Worm (Caenorhabditis elegans): ENCODE results near the gene K01D12.9.

ce11 chrV:12418292-12418691 lies 13.8 kb upstream of the K01D12.9 start, which contains the start of gene C54D10.3:
- no peak for TF ChIP-seq lin-13 (GFP tag; optimal IDR thresholded peaks at IDR 0.05)
- TF ChIP-seq unc-62 (GFP tag; optimal IDR thresholded peaks at IDR 0.05), result no peak
- TF ChIP-seq nhr-90 (tag; optimal IDR thresholded peaks at IDR 0.05; ENCODE audit: poor library complexity), result no peak
- no peak for TF ChIP-seq lsy-2 (tag; optimal IDR thresholded peaks at IDR 0.05)
- TF ChIP-seq C34B4.2 (tag; optimal IDR thresholded peaks at IDR 0.05), result no peak
- TF ChIP-seq aly-2 (tag; optimal IDR thresholded peaks at IDR 0.05), result no peak
- TF ChIP-seq ztf-4 (tag; optimal IDR thresholded peaks at IDR 0.05), result no peak
- no peak for TF ChIP-seq ama-1 (optimal IDR thresholded peaks at IDR 0.05)
- TF ChIP-seq ztf-11 (tag; optimal IDR thresholded peaks at IDR 0.05), result no peak
- no peak for TF ChIP-seq mdl-1 (tag; optimal IDR thresholded peaks at IDR 0.05)
- TF ChIP-seq nhr-12 (tag; optimal IDR thresholded peaks at IDR 0.05), result no peak
